Worm (Caenorhabditis elegans) whole organism, early embryonic: ENCODE results near the gene srg-59.
A peak's percentile ranks its signal among the peaks of the same experiment; 100 is the strongest.

Source experiments
- B0310.2 ChIP-seq: sonication (generic microtip); optimal IDR thresholded peaks from 2 replicates; lab custom pipeline; 2016; ENCODE audit warnings: mild to moderate bottlenecking, missing genetic modification characterization, missing compliant biosample characterization
- F13C5.2 ChIP-seq: sonication (generic microtip); optimal IDR thresholded peaks from 2 replicates; lab custom pipeline; 2017; ENCODE audit warnings: mild to moderate bottlenecking, missing genetic modification characterization, inconsistent platforms, missing compliant biosample characterization
- aly-1 ChIP-seq: sonication (generic microtip); optimal IDR thresholded peaks from 2 replicates; lab custom pipeline; 2016; ENCODE audit warnings: missing genetic modification characterization, missing compliant biosample characterization
- ama-1 ChIP-seq: fragments of 150-350 bp; optimal IDR thresholded peaks from 2 replicates; lab custom pipeline; 2014
- ceh-13 ChIP-seq: fragments of 200-800 bp; sonication (Bioruptor generic); optimal IDR thresholded peaks from 2 replicates; lab custom pipeline; 2018; ENCODE audit warnings: mild to moderate bottlenecking, missing genetic modification characterization, missing compliant biosample characterization
- ceh-36 ChIP-seq: sonication (generic microtip); optimal IDR thresholded peaks from 2 replicates; lab custom pipeline; 2016; ENCODE audit warnings: missing genetic modification characterization, inconsistent platforms, missing compliant biosample characterization
- ets-7 ChIP-seq: sonication (generic microtip); optimal IDR thresholded peaks from 2 replicates; lab custom pipeline; 2016; ENCODE audit warnings: missing genotype, missing genetic modification characterization, missing compliant biosample characterization
- flt-1 ChIP-seq: fragments of 200-800 bp; sonication (Bioruptor generic); IDR thresholded peaks from 2 replicates; pipeline ENCODE4 v1.3.6; 2022; ENCODE audit warnings: missing genetic modification characterization, missing compliant biosample characterization
- hmbx-1 ChIP-seq: sonication (generic microtip); optimal IDR thresholded peaks from 2 replicates; lab custom pipeline; 2016; ENCODE audit warnings: mild to moderate bottlenecking, missing genetic modification characterization, missing compliant biosample characterization
- hmg-4 ChIP-seq: fragments of 200-800 bp; sonication (Bioruptor generic); optimal IDR thresholded peaks from 2 replicates; lab custom pipeline; 2018; ENCODE audit warnings: mild to moderate bottlenecking, missing genetic modification characterization, missing compliant biosample characterization
- hnd-1 ChIP-seq: sonication (generic microtip); optimal IDR thresholded peaks from 2 replicates; lab custom pipeline; 2016; ENCODE audit warnings: missing genetic modification characterization, missing compliant biosample characterization
- pes-1 ChIP-seq: fragments of 200-800 bp; sonication (Bioruptor generic); IDR thresholded peaks from 2 replicates; pipeline ENCODE4 v1.3.6; 2022; ENCODE audit warnings: missing genetic modification reagents, missing genetic modification characterization, missing compliant biosample characterization
- scrt-1 ChIP-seq: fragments of 200-800 bp; sonication (Bioruptor generic); IDR thresholded peaks from 2 replicates; pipeline ENCODE4 v1.3.6; 2022; ENCODE audit warnings: missing genetic modification characterization, missing compliant biosample characterization
- sea-1 ChIP-seq: fragments of 200-800 bp; sonication (Bioruptor generic); conservative IDR thresholded peaks from 2 replicates; pipeline ENCODE4 v1.3.6; 2022; ENCODE audit warnings: missing genetic modification characterization, missing compliant biosample characterization
- tbx-11 ChIP-seq: fragments of 200-800 bp; sonication (Bioruptor generic); IDR thresholded peaks from 2 replicates; pipeline ENCODE4 v1.3.6; 2022; ENCODE audit warnings: missing genetic modification characterization, missing compliant biosample characterization
- tbx-37 ChIP-seq: fragments of 200-800 bp; sonication (Bioruptor generic); conservative IDR thresholded peaks from 2 replicates; pipeline ENCODE4 v1.3.6; 2022; ENCODE audit warnings: missing genetic modification reagents, missing genetic modification characterization, missing compliant biosample characterization
- tra-4 ChIP-seq: sonication (generic microtip); optimal IDR thresholded peaks from 2 replicates; lab custom pipeline; 2017; ENCODE audit warnings: missing genetic modification characterization, missing compliant biosample characterization

srg-59 gene

ce11 chrV:2697693-2698092, 27.4 kb downstream of the srg-59 start:
- no peak for TF ChIP-seq tbx-11 (GFP tag; lab: Robert Waterston, UW)
- TF ChIP-seq pes-1 (GFP tag; lab: Robert Waterston, UW), result peak; percentile 56; the same call in 1 of the 2 replicates
- no peak for TF ChIP-seq tra-4 (tag; lab: Kevin White, UChicago)
- TF ChIP-seq B0310.2 (tag; lab: Kevin White, UChicago), result no peak
- no peak for TF ChIP-seq ets-7 (tag; lab: Kevin White, UChicago)
- no peak for TF ChIP-seq hmbx-1 (tag; lab: Kevin White, UChicago)
- no peak for TF ChIP-seq hnd-1 (tag; lab: Kevin White, UChicago)

- TF ChIP-seq ceh-36 (tag; lab: Kevin White, UChicago), result no peak
- no peak for TF ChIP-seq B0310.2 (tag; lab: Kevin White, UChicago)
- TF ChIP-seq pes-1 (GFP tag; lab: Robert Waterston, UW), result no peak
- no peak for TF ChIP-seq ets-7 (tag; lab: Kevin White, UChicago)
- no peak for TF ChIP-seq ama-1 (lab: Kevin White, UChicago)
- TF ChIP-seq ceh-13 (GFP tag; lab: Kevin White, UChicago), result no peak
- TF ChIP-seq flt-1, result no peak
- no peak for TF ChIP-seq tra-4 (tag; lab: Kevin White, UChicago)
- TF ChIP-seq sea-1 (GFP tag; lab: Robert Waterston, UW), result no peak
- TF ChIP-seq hmg-4, result no peak
- no peak for TF ChIP-seq hmbx-1 (tag; lab: Kevin White, UChicago)
- TF ChIP-seq hnd-1 (tag; lab: Kevin White, UChicago), result no peak
These were observed 29.2 kb downstream of the srg-59 start, which contains the start of gene Y45G12B.3 for ce11 chrV:2695935-2696334. TSS of gene Y45G12B.3 (minus strand) at chrV:2696254.

ce11 chrV:2694389-2694788, 30.7 kb downstream of the srg-59 start, which contains the start of gene Y45G12B.2:
TSS of gene Y45G12B.2 (plus strand) at chrV:2694771.
- no peak for TF ChIP-seq hnd-1 (tag; lab: Kevin White, UChicago)
- TF ChIP-seq hmbx-1 (tag; lab: Kevin White, UChicago), result no peak
- peak; percentile 32 for TF ChIP-seq hmg-4
- TF ChIP-seq tbx-37 (GFP tag; lab: Robert Waterston, UW), result 0 out of 2 replicates have a peak, but pooled peaks have one; percentile 23
- TF ChIP-seq F13C5.2 (tag; lab: Kevin White, UChicago), result peak; percentile 68
- TF ChIP-seq tbx-11 (GFP tag; lab: Robert Waterston, UW), result peak; percentile 8; the same call in 1 of the 2 replicates

DNA sequence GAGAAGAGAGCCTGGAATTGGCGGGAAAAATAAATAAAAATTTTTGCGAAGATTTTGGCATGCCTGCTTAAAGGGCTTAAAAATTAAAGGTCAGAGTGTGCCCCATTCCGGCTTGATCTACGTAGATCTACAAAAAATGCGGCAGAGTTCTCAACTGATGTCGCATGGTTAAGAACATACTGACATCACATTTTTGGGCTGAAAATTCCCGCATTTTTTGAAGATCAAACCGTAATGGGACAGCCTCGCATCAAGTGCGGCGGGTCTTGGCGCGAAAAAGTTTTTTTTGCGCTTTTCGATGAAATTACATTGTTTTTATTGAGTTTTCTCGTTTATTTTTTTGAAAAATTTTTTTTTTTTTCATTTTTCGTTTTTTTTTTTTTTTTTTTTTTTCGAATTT, 34.2 kb downstream of the srg-59 start:
- TF ChIP-seq B0310.2 (tag; lab: Kevin White, UChicago) (no peak), pes-1 (GFP tag; lab: Robert Waterston, UW) (no peak), hmbx-1 (tag; lab: Kevin White, UChicago) (no peak), aly-1 (tag; lab: Kevin White, UChicago) (no peak), ceh-13 (GFP tag; lab: Kevin White, UChicago) (no peak), tra-4 (tag; lab: Kevin White, UChicago) (no peak), hnd-1 (tag; lab: Kevin White, UChicago) (no peak), ama-1 (lab: Kevin White, UChicago) (no peak), flt-1 (no peak), F13C5.2 (tag; lab: Kevin White, UChicago) (no peak), tbx-37 (GFP tag; lab: Robert Waterston, UW) (no peak), sea-1 (GFP tag; lab: Robert Waterston, UW) (no peak), scrt-1 (GFP tag; lab: Robert Waterston, UW) (no peak), tbx-11 (GFP tag; lab: Robert Waterston, UW) (no peak), hmg-4 (no peak), ceh-36 (tag; lab: Kevin White, UChicago) (no peak), ets-7 (tag; lab: Kevin White, UChicago) (no peak)

DNA sequence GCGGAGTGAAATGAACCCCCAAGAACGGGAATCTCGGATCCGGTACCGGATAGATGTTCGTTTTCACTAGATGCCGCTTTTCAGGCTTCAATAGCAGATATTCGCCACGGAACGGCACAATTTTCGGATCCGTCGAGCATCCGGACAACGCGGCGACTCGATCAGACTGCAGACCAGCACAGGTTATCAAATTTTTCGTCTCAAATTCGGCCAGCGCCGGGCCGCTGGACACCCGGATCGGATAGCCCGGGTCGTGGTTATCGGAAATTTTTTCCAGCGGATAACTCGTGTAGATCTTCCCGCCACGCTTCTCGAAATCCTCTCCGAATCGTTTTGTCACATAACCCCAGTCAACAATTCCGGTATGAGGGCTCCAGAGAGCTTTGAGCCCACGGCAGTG, 34.6 kb downstream of the srg-59 start:
- TF ChIP-seq ceh-36 (tag; lab: Kevin White, UChicago) (no peak), tbx-37 (GFP tag; lab: Robert Waterston, UW) (no peak), tbx-11 (GFP tag; lab: Robert Waterston, UW) (no peak), ets-7 (tag; lab: Kevin White, UChicago) (no peak), aly-1 (tag; lab: Kevin White, UChicago) (no peak), hmbx-1 (tag; lab: Kevin White, UChicago) (no peak), sea-1 (GFP tag; lab: Robert Waterston, UW) (no peak), ceh-13 (GFP tag; lab: Kevin White, UChicago) (no peak), pes-1 (GFP tag; lab: Robert Waterston, UW) (no peak), F13C5.2 (tag; lab: Kevin White, UChicago) (no peak), scrt-1 (GFP tag; lab: Robert Waterston, UW) (no peak), flt-1 (no peak), ama-1 (lab: Kevin White, UChicago) (no peak), hmg-4 (no peak), tra-4 (tag; lab: Kevin White, UChicago) (no peak)

- TF ChIP-seq ceh-13 (GFP tag; lab: Kevin White, UChicago) (no peak), ama-1 (lab: Kevin White, UChicago) (no peak), tbx-11 (GFP tag; lab: Robert Waterston, UW) (no peak), hmg-4 (no peak), sea-1 (GFP tag; lab: Robert Waterston, UW) (no peak), tbx-37 (GFP tag; lab: Robert Waterston, UW) (no peak), B0310.2 (tag; lab: Kevin White, UChicago) (no peak)
These were observed 36.6 kb downstream of the srg-59 start for ce11 chrV:2688562-2688961.

ce11 chrV:2684227-2684626, 40.9 kb downstream of the srg-59 start:
- TF ChIP-seq hmbx-1 (tag; lab: Kevin White, UChicago) (no peak), ceh-36 (tag; lab: Kevin White, UChicago) (no peak), pes-1 (GFP tag; lab: Robert Waterston, UW) (no peak), aly-1 (tag; lab: Kevin White, UChicago) (no peak), hmg-4 (no peak), hnd-1 (tag; lab: Kevin White, UChicago) (no peak), scrt-1 (GFP tag; lab: Robert Waterston, UW) (no peak), ama-1 (lab: Kevin White, UChicago) (no peak), tbx-11 (GFP tag; lab: Robert Waterston, UW) (no peak), tbx-37 (GFP tag; lab: Robert Waterston, UW) (no peak), flt-1 (no peak)
